Worm (Caenorhabditis elegans): ENCODE measurements around the gene F09G2.8.

DNA sequence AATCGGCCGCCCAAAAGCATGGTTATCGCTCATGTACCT, 43.5 kb upstream of the F09G2.8 start, which contains the start of gene hpo-9:
- TF ChIP-seq unc-130 (tag; optimal IDR thresholded peaks at IDR 0.05): no peak
- TF ChIP-seq unc-62 (GFP tag; optimal IDR thresholded peaks at IDR 0.05): no peak
- TF ChIP-seq elt-2 (tag; optimal IDR thresholded peaks at IDR 0.05): no peak
- no peak for TF ChIP-seq skn-1 (tag; optimal IDR thresholded peaks at IDR 0.05)
- no peak for TF ChIP-seq mdl-1 (tag; optimal IDR thresholded peaks at IDR 0.05)
- no peak for TF ChIP-seq pqm-1 (tag; optimal IDR thresholded peaks at IDR 0.05)
- TF ChIP-seq nhr-28 (tag; optimal IDR thresholded peaks at IDR 0.05): no peak
- TF ChIP-seq nhr-76 (tag; optimal IDR thresholded peaks at IDR 0.05): no peak
- no peak for TF ChIP-seq C34B4.2 (tag; optimal IDR thresholded peaks at IDR 0.05)
- no peak for TF ChIP-seq blmp-1 (tag; optimal IDR thresholded peaks at IDR 0.05)
- no peak for TF ChIP-seq nhr-47 (tag; optimal IDR thresholded peaks at IDR 0.05)
- TF ChIP-seq ces-1 (GFP tag; optimal IDR thresholded peaks at IDR 0.05): no peak
- TF ChIP-seq fos-1 (tag; optimal IDR thresholded peaks at IDR 0.05): no peak
- TF ChIP-seq lin-15B (tag; optimal IDR thresholded peaks at IDR 0.05): no peak

Data from whole organism, L1 larva.